Worm (Caenorhabditis elegans) whole organism, L4 larva: Measurements from ENCODE around the gene pdfr-1.

Source experiments
- F26F4.8 ChIP-seq: fragments of 200-800 bp; sonication (Bioruptor generic); conservative IDR thresholded peaks from 2 replicates; pipeline ENCODE4 v1.3.6; 2022; ENCODE audit warnings: missing genetic modification characterization, missing compliant biosample characterization
- Y105C5A.15 ChIP-seq: fragments of 200-800 bp; sonication (Bioruptor generic); IDR thresholded peaks from 2 replicates; pipeline ENCODE4 v1.3.6; 2022; ENCODE audit warnings: missing genetic modification characterization, missing compliant biosample characterization
- ZK337.2 ChIP-seq: fragments of 200-800 bp; sonication (Bioruptor generic); IDR thresholded peaks from 2 replicates; pipeline ENCODE4 v1.3.6; 2022; ENCODE audit warnings: missing genetic modification reagents, missing genetic modification characterization, missing compliant biosample characterization
- aha-1 ChIP-seq: fragments of 150-350 bp; peaks from one replicate; lab custom pipeline; 2014; ENCODE audit warnings: missing biosample characterization, missing genetic modification characterization
- ceh-20 ChIP-seq: fragments of 200-800 bp; sonication (Bioruptor generic); IDR thresholded peaks from 2 replicates; pipeline ENCODE4 v1.3.6; 2022; ENCODE audit warnings: missing genetic modification reagents, missing genetic modification characterization, missing compliant biosample characterization
- ces-1 ChIP-seq: fragments of 150-350 bp; sonication (generic microtip); optimal IDR thresholded peaks from 4 replicates; lab custom pipeline; 2014; ENCODE audit warnings: missing biosample characterization, missing genetic modification reagents, missing genetic modification characterization
- daf-16 ChIP-seq, 3 experiments: sonication (generic microtip); optimal IDR thresholded peaks; 2 replicates each; lab custom pipeline; 2016 to 2017; ENCODE audit warnings: missing genetic modification characterization in 3 of 3, missing genetic modification reagents in 3 of 3, mild to moderate bottlenecking in 2 of 3, missing compliant biosample characterization in 2 of 3, missing biosample characterization in 1 of 3, moderate library complexity in 1 of 3
- daf-19 ChIP-seq: fragments of 200-800 bp; sonication (Bioruptor generic); conservative IDR thresholded peaks from 2 replicates; pipeline ENCODE4 v1.3.6; 2022; ENCODE audit warnings: missing genetic modification characterization, missing compliant biosample characterization
- dmd-8 ChIP-seq: fragments of 200-800 bp; sonication (Bioruptor generic); IDR thresholded peaks from 2 replicates; pipeline ENCODE4 v1.3.6; 2022; ENCODE audit warnings: missing genetic modification characterization, missing compliant biosample characterization
- dpl-1 ChIP-seq: fragments of 150-350 bp; optimal IDR thresholded peaks from 2 replicates; lab custom pipeline; 2014; ENCODE audit warnings: missing biosample characterization, missing genetic modification reagents, missing genetic modification characterization
- dve-1 ChIP-seq: sonication (generic microtip); optimal IDR thresholded peaks from 2 replicates; lab custom pipeline; 2017; ENCODE audit warnings: antibody characterized with exemption, mild to moderate bottlenecking, missing genetic modification characterization, missing compliant biosample characterization; ENCODE audit not compliant: insufficient read depth
- egl-43 ChIP-seq: fragments of 200-800 bp; sonication (Bioruptor generic); IDR thresholded peaks from 2 replicates; pipeline ENCODE4 v1.3.6; 2022; ENCODE audit warnings: missing genetic modification reagents, missing genetic modification characterization, missing compliant biosample characterization
- fkh-10 ChIP-seq: fragments of 150-350 bp; optimal IDR thresholded peaks from 2 replicates; lab custom pipeline; 2014; ENCODE audit warnings: missing biosample characterization, missing genetic modification reagents, missing genetic modification characterization
- gei-8 ChIP-seq: fragments of 200-800 bp; sonication (Bioruptor generic); optimal IDR thresholded peaks from 2 replicates; lab custom pipeline; 2018; ENCODE audit warnings: mild to moderate bottlenecking, missing genetic modification characterization, missing compliant biosample characterization
- hif-1 ChIP-seq, 2 experiments: sonication (generic microtip); optimal IDR thresholded peaks; 2 replicates each; lab custom pipeline; 2016 to 2017; ENCODE audit warnings: missing compliant biosample characterization in 2 of 2, missing genetic modification characterization in 2 of 2, missing genetic modification reagents in 2 of 2, missing genotype in 2 of 2, mild to moderate bottlenecking in 1 of 2
- hlh-11 ChIP-seq: fragments of 200-800 bp; sonication (Bioruptor generic); optimal IDR thresholded peaks from 2 replicates; lab custom pipeline; 2018; ENCODE audit warnings: mild to moderate bottlenecking, missing genetic modification characterization, missing compliant biosample characterization
- hlh-30 ChIP-seq: sonication (generic microtip); optimal IDR thresholded peaks from 2 replicates; lab custom pipeline; 2017; ENCODE audit warnings: antibody characterized with exemption, mild to moderate bottlenecking, missing genetic modification characterization, missing compliant biosample characterization; ENCODE audit not compliant: insufficient read depth
- lin-1 ChIP-seq: fragments of 200-800 bp; sonication (Bioruptor generic); IDR thresholded peaks from 2 replicates; pipeline ENCODE4 v1.3.6; 2022; ENCODE audit warnings: missing genetic modification reagents, missing genetic modification characterization, missing compliant biosample characterization
- lin-13 ChIP-seq: fragments of 150-350 bp; optimal IDR thresholded peaks from 2 replicates; lab custom pipeline; 2014; ENCODE audit warnings: missing biosample characterization, missing genetic modification reagents, missing genetic modification characterization
- lin-15B ChIP-seq: fragments of 150-350 bp; sonication (generic microtip); optimal IDR thresholded peaks from 3 replicates; lab custom pipeline; 2014; ENCODE audit warnings: missing biosample characterization, missing genetic modification characterization
- lsy-2 ChIP-seq, 2 experiments: fragments of 150-350 bp in 1 of 2; sonication (generic microtip) in 1 of 2; optimal IDR thresholded peaks; 2 replicates each; lab custom pipeline; 2014 to 2017; ENCODE audit warnings: missing biosample characterization in 2 of 2, missing genetic modification characterization in 2 of 2
- madf-5 ChIP-seq, 2 experiments: fragments of 200-800 bp; sonication (Bioruptor generic); IDR thresholded peaks; 2 replicates each; pipeline ENCODE4 v1.3.6; 2022; ENCODE audit warnings: missing compliant biosample characterization in 2 of 2, missing genetic modification characterization in 2 of 2
- mdt-29 ChIP-seq: fragments of 200-800 bp; sonication (Bioruptor generic); IDR thresholded peaks from 2 replicates; pipeline ENCODE4 v1.3.6; 2022; ENCODE audit warnings: missing genetic modification reagents, missing genetic modification characterization, missing compliant biosample characterization
- mep-1 ChIP-seq: fragments of 150-350 bp; sonication (generic microtip); optimal IDR thresholded peaks from 3 replicates; lab custom pipeline; 2014; ENCODE audit warnings: missing biosample characterization, missing genetic modification characterization
- mes-2 ChIP-seq: sonication (generic microtip); optimal IDR thresholded peaks from 2 replicates; lab custom pipeline; 2016; ENCODE audit warnings: missing genotype, mild to moderate bottlenecking, missing genetic modification characterization, missing compliant biosample characterization; ENCODE audit not compliant: poor library complexity, severe bottlenecking
- nhr-111 ChIP-seq: fragments of 200-800 bp; sonication (Bioruptor generic); optimal IDR thresholded peaks from 2 replicates; lab custom pipeline; 2018; ENCODE audit warnings: mild to moderate bottlenecking, missing genetic modification characterization, missing compliant biosample characterization
- nhr-28 ChIP-seq: fragments of 150-350 bp; optimal IDR thresholded peaks from 2 replicates; lab custom pipeline; 2014; ENCODE audit warnings: missing biosample characterization, missing genetic modification characterization
- nhr-42 ChIP-seq: fragments of 200-800 bp; sonication (Bioruptor generic); IDR thresholded peaks from 2 replicates; pipeline ENCODE4 v1.3.6; 2022; ENCODE audit warnings: missing genetic modification characterization, missing compliant biosample characterization
- nhr-48 ChIP-seq: sonication (generic microtip); optimal IDR thresholded peaks from 2 replicates; lab custom pipeline; 2016; ENCODE audit warnings: mild to moderate bottlenecking, missing genetic modification characterization, missing compliant biosample characterization
- nhr-6 ChIP-seq: fragments of 150-350 bp; optimal IDR thresholded peaks from 2 replicates; lab custom pipeline; 2014; ENCODE audit warnings: missing biosample characterization, missing genetic modification characterization
- pha-4 ChIP-seq, 2 experiments: fragments of 150-350 bp in 1 of 2; fragments of 200-800 bp in 1 of 2; sonication (Bioruptor generic) in 1 of 2; IDR thresholded peaks in 1 of 2; optimal IDR thresholded peaks in 1 of 2; 2 replicates each; pipeline versions ENCODE4 v1.3.6 to Lab custom; 2014 to 2022; ENCODE audit warnings: missing genetic modification characterization in 2 of 2, missing genetic modification reagents in 2 of 2, missing biosample characterization in 1 of 2, missing compliant biosample characterization in 1 of 2
- pqm-1 ChIP-seq: sonication (generic microtip); optimal IDR thresholded peaks from 2 replicates; lab custom pipeline; 2017; ENCODE audit warnings: missing biosample characterization, missing genetic modification characterization
- rbr-2 ChIP-seq: sonication (generic microtip); optimal IDR thresholded peaks from 2 replicates; lab custom pipeline; 2016; ENCODE audit warnings: missing genotype, missing genetic modification characterization, missing compliant biosample characterization
- sdz-12 ChIP-seq: fragments of 200-800 bp; sonication (Bioruptor generic); optimal IDR thresholded peaks from 2 replicates; lab custom pipeline; 2018; ENCODE audit warnings: mild to moderate bottlenecking, missing genetic modification characterization, missing compliant biosample characterization
- set-16 ChIP-seq: fragments of 200-800 bp; sonication (Bioruptor generic); IDR thresholded peaks from 2 replicates; pipeline ENCODE4 v1.3.6; 2022; ENCODE audit warnings: missing genetic modification reagents, missing genetic modification characterization, missing compliant biosample characterization
- skn-1 ChIP-seq: fragments of 150-350 bp; optimal IDR thresholded peaks from 2 replicates; lab custom pipeline; 2014; ENCODE audit warnings: missing biosample characterization, missing genetic modification characterization
- snpc-1.2 ChIP-seq: fragments of 200-800 bp; sonication (Bioruptor generic); IDR thresholded peaks from 2 replicates; pipeline ENCODE4 v1.3.6; 2022; ENCODE audit warnings: missing genetic modification reagents, missing genetic modification characterization, missing compliant biosample characterization
- snpc-4 ChIP-seq: fragments of 150-350 bp; optimal IDR thresholded peaks from 2 replicates; lab custom pipeline; 2014; ENCODE audit warnings: missing biosample characterization, missing genetic modification characterization
- spr-3 ChIP-seq: fragments of 200-800 bp; sonication (Bioruptor generic); optimal IDR thresholded peaks from 2 replicates; lab custom pipeline; 2018; ENCODE audit warnings: mild to moderate bottlenecking, missing genetic modification characterization, missing compliant biosample characterization
- tag-97 ChIP-seq: fragments of 200-800 bp; sonication (Bioruptor generic); IDR thresholded peaks from 2 replicates; pipeline ENCODE4 v1.3.6; 2022; ENCODE audit warnings: missing genetic modification characterization, missing compliant biosample characterization
- unc-130 ChIP-seq: sonication (generic microtip); optimal IDR thresholded peaks from 2 replicates; lab custom pipeline; 2016; ENCODE audit warnings: missing genetic modification reagents, missing genetic modification characterization, missing compliant biosample characterization
- unc-62 ChIP-seq, 3 experiments: fragments of 150-350 bp in 1 of 3; sonication (generic microtip); optimal IDR thresholded peaks in 2 of 3; peaks in 1 of 3; 1 replicate in 1 of 3; 2 replicates in 2 of 3; lab custom pipeline; 2014 to 2017; ENCODE audit warnings: missing biosample characterization in 3 of 3, missing genetic modification characterization in 3 of 3, missing genetic modification reagents in 3 of 3, missing genotype in 1 of 3
- zfp-2 ChIP-seq: sonication (generic microtip); optimal IDR thresholded peaks from 2 replicates; lab custom pipeline; 2016; ENCODE audit warnings: mild to moderate bottlenecking, missing genetic modification characterization, missing compliant biosample characterization
- zip-2 ChIP-seq: fragments of 150-350 bp; optimal IDR thresholded peaks from 2 replicates; lab custom pipeline; 2014; ENCODE audit warnings: missing biosample characterization, missing genetic modification characterization

The pdfr-1 gene

ce11 chrIII:6605442-6605992, 46.4 kb downstream of the pdfr-1 start:
- 0 out of 2 replicates have a peak, but pooled peaks have one; percentile 13 for TF ChIP-seq ZK337.2 (GFP tag; lab: Robert Waterston, UW)
- TF ChIP-seq tag-97 (GFP tag; lab: Robert Waterston, UW), result no peak
- no peak for TF ChIP-seq lin-1 (GFP tag; lab: Robert Waterston, UW)
- no peak for TF ChIP-seq spr-3 (GFP tag; lab: Kevin White, UChicago)

- no peak for TF ChIP-seq snpc-4 (tag; lab: Kevin White, UChicago)
- no peak for TF ChIP-seq daf-16 (GFP tag; optimal IDR thresholded peaks at IDR 0.05; lab: Kevin White, UChicago)
- TF ChIP-seq daf-16 (tag; optimal IDR thresholded peaks at IDR 0.05; lab: Kevin White, UChicago), result peak; percentile 5
- peak; percentile 43 for TF ChIP-seq dve-1 (tag; lab: Kevin White, UChicago)
- TF ChIP-seq aha-1 (tag; lab: Kevin White, UChicago), result no peak
- TF ChIP-seq egl-43 (GFP tag; lab: Robert Waterston, UW), result no peak
- no peak for TF ChIP-seq unc-130 (GFP tag; lab: Kevin White, UChicago)
- TF ChIP-seq hlh-11 (tag; lab: Kevin White, UChicago), result peak; percentile 53
- TF ChIP-seq nhr-6 (tag; lab: Kevin White, UChicago), result no peak
- TF ChIP-seq mep-1 (tag; lab: Kevin White, UChicago), result peak; percentile 14
- TF ChIP-seq mes-2 (tag; lab: Kevin White, UChicago), result peak; percentile 58
- TF ChIP-seq pqm-1 (tag; lab: Kevin White, UChicago), result peak; percentile 39
- TF ChIP-seq nhr-28 (tag; lab: Kevin White, UChicago), result peak; percentile 46
- no peak for TF ChIP-seq zip-2
- TF ChIP-seq dpl-1 (GFP tag; lab: Kevin White, UChicago), result peak; percentile 20
- 0 out of 2 replicates have a peak, but pooled peaks have one; percentile 11 for TF ChIP-seq dmd-8 (GFP tag; lab: Robert Waterston, UW)
- peak in 1 of 2 experiments; percentile 2 for TF ChIP-seq hif-1 (tag; optimal IDR thresholded peaks at IDR 0.05; lab: Kevin White, UChicago)
- no peak for TF ChIP-seq sdz-12
- peak in 1 of 2 experiments; percentile 19 for TF ChIP-seq lsy-2 (tag; optimal IDR thresholded peaks at IDR 0.05; lab: Kevin White, UChicago)
- no peak for TF ChIP-seq nhr-111 (GFP tag; lab: Kevin White, UChicago)
- TF ChIP-seq pha-4 (GFP tag; IDR thresholded peaks at IDR 0.05; lab: Robert Waterston, UW), result no peak
- TF ChIP-seq pha-4 (tag; optimal IDR thresholded peaks at IDR 0.05; lab: Kevin White, UChicago), result no peak
- no peak for TF ChIP-seq madf-5 (GFP tag; IDR thresholded peaks at IDR 0.05; lab: Robert Waterston, UW)
- no peak for TF ChIP-seq lin-15B (tag; lab: Kevin White, UChicago)
- no peak for TF ChIP-seq fkh-10 (GFP tag; lab: Kevin White, UChicago)
- TF ChIP-seq spr-3 (GFP tag; lab: Kevin White, UChicago), result no peak
Observed at ce11 chrIII:6604317-6604716, 47.6 kb downstream of the pdfr-1 start.

- no peak for TF ChIP-seq ces-1 (GFP tag; lab: Kevin White, UChicago)
- no peak for TF ChIP-seq unc-62 (GFP tag; optimal IDR thresholded peaks at IDR 0.05 in 1 of 2; lab: Kevin White, UChicago)
- TF ChIP-seq unc-62 (tag; optimal IDR thresholded peaks at IDR 0.05; lab: Kevin White, UChicago), result no peak
- TF ChIP-seq tag-97 (GFP tag; lab: Robert Waterston, UW), result no peak
- TF ChIP-seq fkh-10 (GFP tag; lab: Kevin White, UChicago), result no peak
- TF ChIP-seq snpc-1.2 (GFP tag; lab: Robert Waterston, UW), result no peak
- TF ChIP-seq nhr-48 (tag; lab: Kevin White, UChicago), result no peak
- no peak for TF ChIP-seq gei-8 (GFP tag; lab: Kevin White, UChicago)
- no peak for TF ChIP-seq aha-1 (tag; lab: Kevin White, UChicago)
- no peak for TF ChIP-seq snpc-4 (tag; lab: Kevin White, UChicago)
- TF ChIP-seq ceh-20, result no peak
- TF ChIP-seq zfp-2 (tag; lab: Kevin White, UChicago), result no peak
- TF ChIP-seq pqm-1 (tag; lab: Kevin White, UChicago), result no peak
- no peak for TF ChIP-seq set-16 (GFP tag; lab: Robert Waterston, UW)
- TF ChIP-seq skn-1 (tag; lab: Kevin White, UChicago), result no peak
- TF ChIP-seq sdz-12, result no peak
- TF ChIP-seq hlh-30 (tag; lab: Kevin White, UChicago), result peak; percentile 82
- no peak for TF ChIP-seq mdt-29 (GFP tag; lab: Robert Waterston, UW)
- TF ChIP-seq daf-19 (GFP tag; lab: Robert Waterston, UW), result no peak
- TF ChIP-seq dve-1 (tag; lab: Kevin White, UChicago), result peak; percentile 26
- TF ChIP-seq lin-13 (GFP tag; lab: Kevin White, UChicago), result no peak
- no peak for TF ChIP-seq F26F4.8 (GFP tag; lab: Robert Waterston, UW)
- TF ChIP-seq rbr-2 (tag; lab: Kevin White, UChicago), result no peak
- TF ChIP-seq Y105C5A.15, result no peak
- 0 out of 2 replicates have a peak, but pooled peaks have one; percentile 28 for TF ChIP-seq nhr-42
- TF ChIP-seq nhr-6 (tag; lab: Kevin White, UChicago), result peak; percentile 37
Observed at ce11 chrIII:6603185-6603584, 48.7 kb downstream of the pdfr-1 start.
